Worm (Caenorhabditis elegans): ENCODE data around the gene C18D11.3.
A peak's percentile ranks its signal among the peaks of the same experiment; 100 is the strongest.

The C18D11.3 gene

DNA sequence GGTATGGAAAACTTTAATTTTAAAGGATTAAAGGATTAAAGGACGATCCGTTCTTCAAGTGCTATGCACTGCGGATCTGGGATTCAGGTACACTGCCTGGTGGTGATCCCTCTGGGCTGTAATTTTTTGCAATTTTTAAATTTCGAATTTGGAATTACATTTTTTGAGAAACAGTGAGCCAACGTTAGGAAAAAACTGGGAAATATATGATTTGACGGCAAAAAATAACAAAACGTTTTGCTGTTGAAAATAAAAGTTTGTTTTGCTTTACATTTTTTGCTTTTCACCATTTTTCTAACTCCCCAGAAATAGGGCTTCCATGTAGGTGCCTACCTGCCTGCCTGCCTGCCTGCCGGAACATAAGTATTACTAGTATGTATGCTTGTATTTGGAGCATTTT lies 15.8 kb upstream of the C18D11.3 start, which contains the start of gene C18D11.10:
C18D11.10 (plus strand) TSS at position 301 of the 400 bp plus-strand sequence.
- no peak for TF ChIP-seq W03F9.2 (tag; optimal IDR thresholded peaks at IDR 0.05)
- TF ChIP-seq him-1 (tag; optimal IDR thresholded peaks at IDR 0.05), result no peak
- TF ChIP-seq dao-5 (tag; optimal IDR thresholded peaks at IDR 0.05), result no peak

DNA sequence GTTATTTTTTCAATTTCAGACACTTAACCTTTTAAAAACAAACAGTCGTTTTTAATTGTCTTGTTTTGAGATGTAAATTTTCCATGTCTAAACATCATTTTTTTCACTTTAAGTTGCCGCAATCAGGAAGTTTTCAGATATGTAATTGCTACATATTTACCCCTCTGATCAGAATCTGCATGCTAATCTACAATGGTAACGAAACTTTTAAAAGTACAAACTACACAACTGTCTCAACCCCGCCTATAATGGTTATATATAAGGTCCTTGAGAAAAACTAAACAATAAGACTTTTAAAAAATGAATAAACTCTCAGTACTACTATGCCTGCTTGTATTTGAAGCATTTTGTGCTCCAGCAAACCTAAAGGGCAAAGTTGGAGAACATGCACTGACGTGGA lies 14.4 kb upstream of the C18D11.3 start, which contains the start of gene C18D11.9:
C18D11.9 (plus strand) TSS at position 301 of the 400 bp plus-strand sequence.
- TF ChIP-seq W03F9.2 (tag; optimal IDR thresholded peaks at IDR 0.05) (no peak), dao-5 (tag; optimal IDR thresholded peaks at IDR 0.05) (no peak), him-1 (tag; optimal IDR thresholded peaks at IDR 0.05) (no peak)

DNA sequence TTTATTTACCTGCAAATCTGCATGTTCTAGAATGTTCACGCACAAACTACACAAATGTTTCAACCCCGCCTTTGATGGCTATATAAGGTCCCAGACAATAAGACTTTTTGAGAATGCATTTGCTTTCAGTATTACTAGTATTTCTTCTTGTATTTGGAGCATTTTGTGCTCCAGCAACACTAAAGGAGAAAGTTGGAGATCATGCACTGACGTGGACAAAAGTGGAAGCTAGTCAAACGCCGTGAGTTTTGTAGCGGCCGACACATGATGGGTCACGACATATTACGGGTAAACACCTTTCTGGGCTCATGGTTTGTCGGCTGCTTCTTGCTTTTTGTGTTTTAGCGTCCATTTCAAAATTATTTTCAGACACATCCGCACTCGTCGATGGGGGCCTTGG lies 12.8 kb upstream of the C18D11.3 start, which contains the start of gene C18D11.6:
C18D11.6 (plus strand) TSS at position 110 of the 400 bp plus-strand sequence.
- no peak for TF ChIP-seq dao-5 (tag; optimal IDR thresholded peaks at IDR 0.05)
- TF ChIP-seq him-1 (tag; optimal IDR thresholded peaks at IDR 0.05), result no peak
- TF ChIP-seq W03F9.2 (tag; optimal IDR thresholded peaks at IDR 0.05), result no peak

DNA sequence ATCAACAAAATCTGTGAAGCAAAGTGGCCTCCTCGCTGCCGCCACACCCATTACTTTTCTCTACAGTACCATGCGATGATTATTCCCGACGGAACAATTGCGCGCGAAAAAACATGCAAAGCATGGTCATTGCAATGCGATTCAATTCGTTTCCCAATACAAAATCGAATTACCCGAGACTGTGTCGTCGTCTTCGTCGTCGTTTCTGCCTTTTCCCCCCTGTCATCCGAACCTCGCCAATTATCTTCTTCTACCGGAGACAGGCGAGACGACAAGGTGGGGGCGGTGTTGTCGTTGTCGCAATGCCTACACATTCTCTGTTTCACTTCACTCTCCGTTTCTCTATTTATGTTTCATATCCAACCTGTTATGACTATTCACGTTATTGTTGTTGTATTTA lies 11.4 kb upstream of the C18D11.3 start:
- TF ChIP-seq dao-5 (tag; optimal IDR thresholded peaks at IDR 0.05) (no peak), him-1 (tag; optimal IDR thresholded peaks at IDR 0.05) (no peak), W03F9.2 (tag; optimal IDR thresholded peaks at IDR 0.05) (no peak)

DNA sequence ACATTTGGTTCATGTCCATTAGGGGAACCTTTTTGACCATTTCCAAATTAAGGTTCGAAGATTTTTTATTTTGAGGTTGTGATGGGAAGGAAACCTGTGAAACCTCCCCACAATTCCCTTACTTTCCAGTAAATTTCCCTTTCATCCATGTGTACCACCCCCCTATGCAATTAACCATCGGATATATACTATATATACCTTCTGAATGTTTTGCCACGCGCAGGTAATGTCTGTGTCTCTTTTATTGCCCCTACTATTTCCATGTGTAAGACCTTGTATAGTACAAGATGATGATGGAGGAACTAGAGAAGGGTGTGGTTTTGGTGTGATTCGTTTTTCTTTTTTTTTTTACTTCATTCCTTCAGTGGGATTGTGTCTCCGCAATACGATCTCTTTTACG lies 8.6 kb upstream of the C18D11.3 start:
- TF ChIP-seq him-1 (tag; optimal IDR thresholded peaks at IDR 0.05) (no peak), dao-5 (tag; optimal IDR thresholded peaks at IDR 0.05) (no peak), W03F9.2 (tag; optimal IDR thresholded peaks at IDR 0.05) (no peak)

DNA sequence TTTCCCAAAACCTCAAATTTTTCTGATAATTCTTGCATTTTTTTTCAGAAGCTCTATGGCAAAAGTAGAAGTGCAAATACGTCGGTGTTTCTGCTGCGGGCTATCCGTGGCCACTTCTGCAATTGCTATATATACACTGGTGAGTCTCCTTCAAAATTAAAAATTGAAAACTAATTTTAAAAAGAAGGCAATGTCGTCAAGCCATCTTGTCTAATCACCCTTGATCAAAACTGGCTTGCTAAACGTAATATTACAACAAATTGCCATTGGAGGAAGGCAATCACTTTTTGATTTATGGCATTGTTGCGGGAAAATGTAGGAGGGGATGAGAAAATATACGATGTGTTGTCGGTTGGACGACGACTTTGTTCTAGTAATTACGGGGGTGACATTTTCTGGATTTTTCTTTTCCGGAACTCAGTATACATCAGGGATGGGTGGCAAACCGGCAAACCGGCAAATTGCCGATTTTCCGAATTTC lies 6.7 kb upstream of the C18D11.3 start, which contains the start of gene C18D11.1:
C18D11.1 (plus strand) TSS at position 51 of the 481 bp plus-strand sequence.
- no peak for TF ChIP-seq him-1 (tag; optimal IDR thresholded peaks at IDR 0.05)
- no peak for TF ChIP-seq W03F9.2 (tag; optimal IDR thresholded peaks at IDR 0.05)
- no peak for TF ChIP-seq dao-5 (tag; optimal IDR thresholded peaks at IDR 0.05)

- TF ChIP-seq W03F9.2 (tag; optimal IDR thresholded peaks at IDR 0.05) (no peak), dao-5 (tag; optimal IDR thresholded peaks at IDR 0.05) (no peak), him-1 (tag; optimal IDR thresholded peaks at IDR 0.05) (no peak)
These were observed 5.4 kb upstream of the C18D11.3 start for ce11 chrIII:11817865-11818264.

- TF ChIP-seq dao-5 (tag; optimal IDR thresholded peaks at IDR 0.05), result no peak
- TF ChIP-seq him-1 (tag; optimal IDR thresholded peaks at IDR 0.05), result no peak
- no peak for TF ChIP-seq W03F9.2 (tag; optimal IDR thresholded peaks at IDR 0.05)
These were observed 841 bp upstream of the C18D11.3 start, which contains the start of gene maa-1 for ce11 chrIII:11822407-11822806. TSS of gene maa-1 (minus strand) at chrIII:11822526.

DNA sequence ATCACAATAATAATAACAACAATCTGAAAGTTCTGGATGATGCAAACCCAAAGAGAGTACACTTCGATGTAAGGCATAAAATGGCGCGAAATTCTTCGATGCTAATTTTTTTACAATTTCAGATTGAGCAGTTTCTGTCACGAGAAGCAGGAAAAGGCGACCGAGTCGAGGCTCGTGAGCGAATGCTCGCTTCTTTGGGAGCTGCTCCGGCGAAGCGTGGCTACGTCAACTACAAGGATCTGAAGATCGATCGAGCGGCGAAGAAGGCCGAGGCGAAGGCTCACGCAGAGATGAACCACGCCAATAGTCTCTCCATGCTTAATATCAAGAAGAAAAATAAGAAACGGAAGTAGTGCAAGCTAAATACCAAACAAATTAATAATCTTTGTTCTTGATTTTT lies 840 bp downstream of the C18D11.3 start:
- TF ChIP-seq dao-5 (tag; optimal IDR thresholded peaks at IDR 0.05) (no peak), him-1 (tag; optimal IDR thresholded peaks at IDR 0.05) (no peak), W03F9.2 (tag; optimal IDR thresholded peaks at IDR 0.05) (no peak)

- no peak for TF ChIP-seq W03F9.2 (tag; optimal IDR thresholded peaks at IDR 0.05)
These were observed 1.3 kb downstream of the C18D11.3 start for ce11 chrIII:11824580-11824979.

ce11 chrIII:11825654-11826053 lies 2.4 kb downstream of the C18D11.3 start:
- peak; percentile 19 for TF ChIP-seq W03F9.2 (tag; optimal IDR thresholded peaks at IDR 0.05)
- TF ChIP-seq dao-5 (tag; optimal IDR thresholded peaks at IDR 0.05), result no peak
- TF ChIP-seq him-1 (tag; optimal IDR thresholded peaks at IDR 0.05), result no peak

ce11 chrIII:11826118-11826517 lies 2.9 kb downstream of the C18D11.3 start, which contains the start of gene rsp-8:
TSS of gene rsp-8 (plus strand) at chrIII:11826418.
- no peak for TF ChIP-seq dao-5 (tag; optimal IDR thresholded peaks at IDR 0.05)
- no peak for TF ChIP-seq him-1 (tag; optimal IDR thresholded peaks at IDR 0.05)
- no peak for TF ChIP-seq W03F9.2 (tag; optimal IDR thresholded peaks at IDR 0.05)

DNA sequence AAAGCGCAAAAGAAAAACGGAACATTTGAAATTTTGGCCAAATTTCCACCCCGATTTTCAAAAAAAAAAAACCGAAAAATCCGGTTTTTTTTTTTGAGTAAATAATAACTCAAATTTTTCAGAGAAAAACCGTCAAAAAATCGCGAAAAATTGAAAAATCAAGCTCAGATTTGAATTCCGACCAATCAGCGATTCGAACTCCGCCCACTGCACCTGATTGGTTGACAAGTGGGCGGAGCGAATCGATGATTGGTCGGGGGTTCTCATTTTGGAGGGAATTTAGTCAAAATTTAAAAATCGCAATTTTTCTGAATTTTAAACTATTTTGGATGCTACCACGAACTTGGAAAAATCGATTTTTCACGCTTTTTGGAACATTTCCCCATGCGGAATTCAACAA lies 5.8 kb downstream of the C18D11.3 start:
- TF ChIP-seq W03F9.2 (tag; optimal IDR thresholded peaks at IDR 0.05) (no peak), dao-5 (tag; optimal IDR thresholded peaks at IDR 0.05) (no peak), him-1 (tag; optimal IDR thresholded peaks at IDR 0.05) (no peak)

DNA sequence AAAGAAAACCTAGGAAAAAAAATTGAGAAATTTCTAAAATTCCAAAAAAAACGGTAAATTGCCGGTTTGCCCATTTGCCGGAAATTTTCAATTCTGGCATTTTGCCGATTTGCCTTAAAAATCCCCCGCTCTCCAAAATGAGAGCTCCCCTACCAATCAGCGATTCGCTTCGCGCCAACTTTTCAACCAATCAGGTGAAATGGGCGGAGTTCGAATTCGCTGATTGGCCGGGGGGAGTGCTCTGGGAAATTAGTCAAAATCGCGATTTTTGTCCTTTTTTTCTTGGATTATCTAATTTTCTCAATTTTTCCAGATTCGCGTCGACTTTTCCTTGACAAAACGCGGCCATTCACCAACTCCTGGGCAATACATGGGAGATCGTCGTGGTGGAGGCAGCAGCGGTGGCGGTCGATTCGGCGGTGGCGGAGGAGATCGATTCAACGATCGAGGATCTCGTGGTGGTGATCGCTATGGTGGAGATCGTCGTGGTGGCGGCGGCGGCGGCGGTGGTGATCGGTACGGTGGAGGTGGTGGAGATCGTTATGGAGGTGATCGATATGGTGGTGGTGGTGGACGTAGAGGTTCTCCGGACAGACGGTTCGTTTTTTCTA lies 6.4 kb downstream of the C18D11.3 start:
- TF ChIP-seq him-1 (tag; optimal IDR thresholded peaks at IDR 0.05), result no peak
- no peak for TF ChIP-seq dao-5 (tag; optimal IDR thresholded peaks at IDR 0.05)
- no peak for TF ChIP-seq W03F9.2 (tag; optimal IDR thresholded peaks at IDR 0.05)

All from whole organism, L4/young adult.